Worm (Caenorhabditis elegans) whole organism, late embryonic: ENCODE measurements around the gene cest-2.2.
A peak's percentile ranks its signal among the peaks of the same experiment; 100 is the strongest.

Experiments used
- C08G9.2 ChIP-seq: sonication (generic microtip); optimal IDR thresholded peaks from 2 replicates; lab custom pipeline; 2016; ENCODE audit warnings: mild to moderate bottlenecking, missing genetic modification characterization, moderate library complexity, missing compliant biosample characterization
- C38D4.7 ChIP-seq: fragments of 200-800 bp; sonication (Bioruptor generic); optimal IDR thresholded peaks from 2 replicates; lab custom pipeline; 2018; ENCODE audit warnings: mild to moderate bottlenecking, missing genetic modification characterization, moderate library complexity, missing compliant biosample characterization
- K02D7.2 ChIP-seq: sonication (generic microtip); optimal IDR thresholded peaks from 2 replicates; lab custom pipeline; 2017; ENCODE audit warnings: mild to moderate bottlenecking, missing genetic modification characterization, missing compliant biosample characterization
- K09A11.1 ChIP-seq: sonication (generic microtip); optimal IDR thresholded peaks from 2 replicates; lab custom pipeline; 2017; ENCODE audit warnings: antibody characterized with exemption, mild to moderate bottlenecking, missing genetic modification characterization, missing compliant biosample characterization; ENCODE audit not compliant: insufficient read depth
- Y22D7AL.16 ChIP-seq: sonication (generic microtip); optimal IDR thresholded peaks from 2 replicates; lab custom pipeline; 2016; ENCODE audit warnings: missing genetic modification characterization, missing compliant biosample characterization
- ahr-1 ChIP-seq: sonication (generic microtip); optimal IDR thresholded peaks from 2 replicates; lab custom pipeline; 2016; ENCODE audit warnings: missing genetic modification characterization, missing compliant biosample characterization
- ama-1 ChIP-seq: fragments of 150-350 bp; optimal IDR thresholded peaks from 2 replicates; lab custom pipeline; 2014
- ceh-14 ChIP-seq: sonication (generic microtip); optimal IDR thresholded peaks from 2 replicates; lab custom pipeline; 2016; ENCODE audit warnings: missing genotype, missing genetic modification characterization, missing compliant biosample characterization
- ceh-19 ChIP-seq: fragments of 200-800 bp; sonication (Bioruptor generic); optimal IDR thresholded peaks from 2 replicates; lab custom pipeline; 2018; ENCODE audit warnings: mild to moderate bottlenecking, missing genetic modification characterization, missing compliant biosample characterization
- ceh-2 ChIP-seq: sonication (generic microtip); optimal IDR thresholded peaks from 2 replicates; lab custom pipeline; 2016; ENCODE audit warnings: missing genotype, missing genetic modification characterization, missing compliant biosample characterization
- ceh-22 ChIP-seq: sonication (generic microtip); optimal IDR thresholded peaks from 2 replicates; lab custom pipeline; 2017; ENCODE audit warnings: missing biosample characterization, missing genetic modification characterization
- ceh-30 ChIP-seq: fragments of 150-350 bp; optimal IDR thresholded peaks from 2 replicates; lab custom pipeline; 2014; ENCODE audit warnings: missing biosample characterization, missing genetic modification characterization
- ceh-31 ChIP-seq: sonication (generic microtip); optimal IDR thresholded peaks from 2 replicates; lab custom pipeline; 2016; ENCODE audit warnings: missing genetic modification characterization, missing compliant biosample characterization
- ceh-34 ChIP-seq: sonication (generic microtip); optimal IDR thresholded peaks from 2 replicates; lab custom pipeline; 2016; ENCODE audit warnings: mild to moderate bottlenecking, missing genetic modification characterization, missing compliant biosample characterization
- ceh-48 ChIP-seq: sonication (generic microtip); optimal IDR thresholded peaks from 2 replicates; lab custom pipeline; 2016; ENCODE audit warnings: missing genetic modification characterization, inconsistent platforms, missing compliant biosample characterization
- dve-1 ChIP-seq: sonication (generic microtip); optimal IDR thresholded peaks from 2 replicates; lab custom pipeline; 2017; ENCODE audit warnings: antibody characterized with exemption, mild to moderate bottlenecking, missing genetic modification characterization, missing compliant biosample characterization
- ets-4 ChIP-seq: sonication (generic microtip); optimal IDR thresholded peaks from 2 replicates; lab custom pipeline; 2016; ENCODE audit warnings: missing genetic modification characterization, missing compliant biosample characterization
- eyg-1 ChIP-seq: sonication (generic microtip); optimal IDR thresholded peaks from 2 replicates; lab custom pipeline; 2016; ENCODE audit warnings: missing genotype, missing genetic modification characterization, missing compliant biosample characterization
- fax-1 ChIP-seq: sonication (generic microtip); optimal IDR thresholded peaks from 2 replicates; lab custom pipeline; 2016; ENCODE audit warnings: missing genotype, missing genetic modification characterization, missing compliant biosample characterization
- fkh-10 ChIP-seq: fragments of 150-350 bp; optimal IDR thresholded peaks from 2 replicates; lab custom pipeline; 2014; ENCODE audit warnings: missing biosample characterization, missing genetic modification reagents, missing genetic modification characterization
- fkh-6 ChIP-seq: sonication (generic microtip); optimal IDR thresholded peaks from 2 replicates; lab custom pipeline; 2016; ENCODE audit warnings: missing genetic modification characterization, missing compliant biosample characterization
- gmeb-2 ChIP-seq: sonication (generic microtip); optimal IDR thresholded peaks from 2 replicates; lab custom pipeline; 2016; ENCODE audit warnings: missing genetic modification characterization, inconsistent platforms, missing compliant biosample characterization
- hlh-30 ChIP-seq: sonication (generic microtip); optimal IDR thresholded peaks from 2 replicates; lab custom pipeline; 2017; ENCODE audit warnings: antibody characterized with exemption, missing genetic modification characterization, missing compliant biosample characterization; ENCODE audit not compliant: insufficient read depth
- hlh-6 ChIP-seq: sonication (generic microtip); optimal IDR thresholded peaks from 2 replicates; lab custom pipeline; 2016; ENCODE audit warnings: missing genotype, missing genetic modification characterization, missing compliant biosample characterization
- hlh-8 ChIP-seq: sonication (generic microtip); optimal IDR thresholded peaks from 2 replicates; lab custom pipeline; 2016; ENCODE audit warnings: missing genotype, missing genetic modification characterization, missing compliant biosample characterization
- lim-6 ChIP-seq: sonication (generic microtip); optimal IDR thresholded peaks from 2 replicates; lab custom pipeline; 2016; ENCODE audit warnings: missing genetic modification characterization, missing compliant biosample characterization
- lin-11 ChIP-seq: fragments of 200-800 bp; sonication (Bioruptor generic); optimal IDR thresholded peaks from 2 replicates; lab custom pipeline; 2018; ENCODE audit warnings: mild to moderate bottlenecking, missing genetic modification characterization, missing compliant biosample characterization
- madf-2 ChIP-seq: sonication (generic microtip); optimal IDR thresholded peaks from 2 replicates; lab custom pipeline; 2017; ENCODE audit warnings: missing genetic modification characterization, missing compliant biosample characterization
- nfya-1 ChIP-seq: sonication (generic microtip); optimal IDR thresholded peaks from 2 replicates; lab custom pipeline; 2017; ENCODE audit warnings: missing genetic modification characterization, mild to moderate bottlenecking, missing compliant biosample characterization, antibody characterized with exemption, moderate library complexity
- nhr-232 ChIP-seq: sonication (generic microtip); optimal IDR thresholded peaks from 2 replicates; lab custom pipeline; 2016; ENCODE audit warnings: missing genetic modification characterization, missing compliant biosample characterization
- npax-4 ChIP-seq: sonication (generic microtip); optimal IDR thresholded peaks from 2 replicates; lab custom pipeline; 2016; ENCODE audit warnings: missing genetic modification characterization, missing compliant biosample characterization
- pat-9 ChIP-seq: fragments of 200-800 bp; sonication (Bioruptor generic); optimal IDR thresholded peaks from 2 replicates; lab custom pipeline; 2018; ENCODE audit warnings: mild to moderate bottlenecking, missing genetic modification characterization, moderate library complexity, missing compliant biosample characterization
- pha-4 ChIP-seq: fragments of 150-350 bp; optimal IDR thresholded peaks from 2 replicates; lab custom pipeline; 2018; ENCODE audit warnings: missing biosample characterization, missing genetic modification reagents, missing genetic modification characterization
- pros-1 ChIP-seq: fragments of 150-350 bp; optimal IDR thresholded peaks from 2 replicates; lab custom pipeline; 2014; ENCODE audit warnings: missing biosample characterization, missing genetic modification reagents, missing genetic modification characterization
- ref-2 ChIP-seq: sonication (generic microtip); optimal IDR thresholded peaks from 2 replicates; lab custom pipeline; 2016; ENCODE audit warnings: missing genetic modification characterization, missing compliant biosample characterization
- rnt-1 ChIP-seq: sonication (generic microtip); optimal IDR thresholded peaks from 2 replicates; lab custom pipeline; 2016; ENCODE audit warnings: missing genetic modification characterization, missing compliant biosample characterization
- ttx-3 ChIP-seq: sonication (generic microtip); optimal IDR thresholded peaks from 2 replicates; lab custom pipeline; 2016; ENCODE audit warnings: missing genetic modification reagents, missing genetic modification characterization, missing compliant biosample characterization
- unc-3 ChIP-seq, 2 experiments: fragments of 200-800 bp in 1 of 2; sonication (Bioruptor generic) in 1 of 2; sonication (generic microtip) in 1 of 2; conservative IDR thresholded peaks in 1 of 2; optimal IDR thresholded peaks in 1 of 2; 2 replicates each; pipeline versions ENCODE4 v1.3.6 to Lab custom; 2016 to 2022; ENCODE audit warnings: missing compliant biosample characterization in 2 of 2, missing genetic modification characterization in 2 of 2, missing genetic modification reagents in 1 of 2
- unc-42 ChIP-seq: sonication (generic microtip); optimal IDR thresholded peaks from 2 replicates; lab custom pipeline; 2016; ENCODE audit warnings: missing genotype, missing genetic modification characterization, missing compliant biosample characterization
- unc-55 ChIP-seq: sonication (generic microtip); optimal IDR thresholded peaks from 2 replicates; lab custom pipeline; 2017; ENCODE audit warnings: missing biosample characterization, missing genetic modification reagents, missing genetic modification characterization
- unc-86 ChIP-seq: sonication (generic microtip); optimal IDR thresholded peaks from 2 replicates; lab custom pipeline; 2016; ENCODE audit warnings: missing genetic modification characterization, missing compliant biosample characterization
- zip-5 ChIP-seq: sonication (generic microtip); optimal IDR thresholded peaks from 2 replicates; lab custom pipeline; 2016; ENCODE audit warnings: missing genetic modification characterization, missing compliant biosample characterization
- ztf-16 ChIP-seq: sonication (generic microtip); optimal IDR thresholded peaks from 2 replicates; lab custom pipeline; 2017; ENCODE audit warnings: missing genetic modification characterization, missing compliant biosample characterization

cest-2.2 gene

DNA sequence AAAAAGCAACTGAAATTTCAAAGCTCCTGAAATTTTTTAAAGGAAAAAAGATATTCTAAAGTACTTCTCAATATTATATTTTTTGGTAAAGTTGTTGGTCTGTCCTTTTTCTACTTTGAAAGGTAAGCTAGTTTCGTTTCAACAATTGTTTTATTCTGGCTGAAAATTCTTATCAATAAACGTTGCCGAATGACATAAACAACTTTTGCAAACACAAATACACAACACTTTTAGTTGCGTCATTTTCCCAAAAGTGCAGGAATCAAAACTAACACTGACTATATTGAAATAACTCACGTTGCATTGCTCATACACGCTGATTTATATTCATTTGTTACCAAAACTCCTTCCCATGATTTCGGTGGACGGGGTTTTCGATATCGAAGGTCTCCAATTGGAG, 9.4 kb downstream of the cest-2.2 start:
- TF ChIP-seq dve-1 (tag; lab: Kevin White, UChicago) (no peak), Y22D7AL.16 (no peak)

DNA sequence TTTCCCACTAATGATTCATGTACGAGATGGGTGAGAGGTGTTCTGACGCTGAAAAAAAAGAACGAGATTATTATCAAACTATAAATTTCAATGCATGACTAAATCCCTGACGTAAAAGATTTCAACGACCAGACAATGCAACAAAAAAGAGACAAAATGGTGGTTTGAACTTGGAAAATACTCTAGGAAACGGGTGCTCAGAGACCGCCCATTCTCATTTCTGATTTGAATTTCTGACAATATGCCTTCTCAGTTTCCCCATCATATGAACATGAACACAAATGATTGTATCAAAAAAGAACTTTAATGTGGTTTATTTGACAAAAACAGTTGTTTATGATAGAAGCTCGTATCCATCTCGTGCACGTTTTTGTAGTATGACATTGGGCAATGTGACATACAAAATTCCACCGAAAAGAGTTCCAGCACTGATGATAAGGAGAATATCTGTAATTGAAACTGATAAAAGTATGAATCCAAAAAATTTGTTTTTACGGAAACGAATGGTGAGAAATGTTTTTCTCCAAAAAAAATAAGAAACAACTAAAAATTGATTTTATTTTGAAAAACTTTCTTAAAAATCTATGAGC, 12.1 kb downstream of the cest-2.2 start, which contains the start of gene srd-26:
TSS of gene srd-26 (minus strand) at position 51 of the 590 bp plus-strand sequence.
- TF ChIP-seq ets-4 = no peak
- TF ChIP-seq K02D7.2 (tag; lab: Kevin White, UChicago) = no peak
- TF ChIP-seq lin-11 = no peak
- TF ChIP-seq hlh-6 = no peak
- no peak for TF ChIP-seq ceh-30
- no peak for TF ChIP-seq hlh-30 (tag; lab: Kevin White, UChicago)
- TF ChIP-seq madf-2 = no peak
- TF ChIP-seq ahr-1 (tag; lab: Kevin White, UChicago) = no peak
- TF ChIP-seq lim-6 (tag; lab: Kevin White, UChicago) = no peak
- TF ChIP-seq fax-1 (tag; lab: Kevin White, UChicago) = no peak
- TF ChIP-seq zip-5 (tag; lab: Kevin White, UChicago) = no peak
- TF ChIP-seq C08G9.2 (tag; lab: Kevin White, UChicago) = no peak
- no peak for TF ChIP-seq ama-1 (lab: Kevin White, UChicago)
- no peak for TF ChIP-seq ttx-3 (tag; lab: Kevin White, UChicago)
- no peak for TF ChIP-seq pat-9 (tag; lab: Kevin White, UChicago)
- TF ChIP-seq nfya-1 (tag; lab: Kevin White, UChicago) = no peak
- no peak for TF ChIP-seq rnt-1 (tag; lab: Kevin White, UChicago)
- no peak for TF ChIP-seq K09A11.1 (tag; lab: Kevin White, UChicago)
- TF ChIP-seq, all 69 proteins: peak for 0

DNA sequence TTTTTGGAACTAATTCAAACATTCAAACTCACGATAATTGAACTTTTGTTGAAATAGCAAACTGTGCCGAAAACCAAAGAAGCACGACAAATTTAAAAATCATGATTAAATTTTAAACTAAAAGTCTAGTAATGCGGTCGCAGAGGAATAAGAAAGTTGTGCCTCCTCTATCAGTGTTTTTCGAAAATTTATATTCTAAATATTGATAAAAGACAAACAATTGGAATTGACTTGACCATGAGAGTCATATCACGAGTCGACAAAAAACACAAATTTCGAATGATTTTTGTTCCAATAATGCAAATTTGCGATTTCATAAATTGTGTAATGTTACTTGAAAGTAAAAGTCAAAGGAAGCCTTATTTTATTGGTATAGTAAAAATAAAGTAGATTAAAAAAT, 14.5 kb downstream of the cest-2.2 start, which contains the start of gene cest-1.2:
TSS of gene cest-1.2 (minus strand) at position 165 of the 400 bp plus-strand sequence.
- TF ChIP-seq gmeb-2 (no peak), dve-1 (tag; lab: Kevin White, UChicago) (no peak), unc-42 (no peak), fkh-10 (GFP tag; lab: Kevin White, UChicago) (no peak), pha-4 (tag; lab: Kevin White, UChicago) (no peak)

DNA sequence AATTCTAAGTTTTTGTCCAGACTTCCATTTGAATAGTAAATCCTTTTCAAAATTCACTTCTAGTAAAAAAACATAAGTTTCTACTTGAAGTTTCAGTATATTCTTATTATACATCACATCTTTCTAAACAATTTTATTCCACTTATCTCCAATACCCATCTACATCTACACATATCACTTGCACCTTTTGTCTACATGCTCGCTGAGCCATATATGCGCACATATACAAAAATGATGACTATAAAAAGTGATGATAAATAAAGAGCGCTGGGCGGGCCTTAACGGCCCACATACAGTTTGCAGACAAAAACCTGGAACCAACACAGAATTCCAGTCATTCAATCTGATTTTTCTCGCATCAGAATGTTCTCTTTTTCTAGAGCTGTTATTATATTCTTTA, 18.7 kb downstream of the cest-2.2 start, which contains the start of gene AH10.2:
TSS of gene AH10.2 (plus strand) at position 301 of the 400 bp plus-strand sequence.
- TF ChIP-seq ama-1 (lab: Kevin White, UChicago) = no peak
- TF ChIP-seq ceh-14 (tag; lab: Kevin White, UChicago) = no peak
- TF ChIP-seq fax-1 (tag; lab: Kevin White, UChicago) = no peak
- TF ChIP-seq unc-55 (GFP tag; lab: Kevin White, UChicago) = no peak
- TF ChIP-seq hlh-6 = no peak
- no peak for TF ChIP-seq zip-5 (tag; lab: Kevin White, UChicago)
- TF ChIP-seq fkh-6 (tag; lab: Kevin White, UChicago) = no peak
- TF ChIP-seq ets-4 = no peak

DNA sequence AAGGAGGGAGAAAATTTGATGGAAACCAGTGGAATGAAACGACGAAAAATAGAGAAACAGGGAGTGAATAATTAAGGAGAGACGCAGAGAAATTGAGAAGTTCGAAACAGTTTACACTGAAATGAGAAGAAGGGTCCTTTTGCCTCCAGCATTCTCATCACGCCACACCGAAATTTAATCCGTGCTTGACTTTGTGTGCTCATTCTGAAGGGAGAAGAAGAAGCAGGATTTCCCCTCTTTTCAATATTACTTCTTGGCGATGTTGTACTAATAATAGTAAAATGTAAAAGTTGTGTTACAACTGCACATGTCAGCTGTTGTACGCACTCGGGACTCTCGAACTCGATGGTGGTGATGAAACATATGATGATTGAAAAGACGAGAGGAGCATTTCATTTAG, 21.5 kb downstream of the cest-2.2 start:
- no peak for TF ChIP-seq K02D7.2 (tag; lab: Kevin White, UChicago)
- no peak for TF ChIP-seq fax-1 (tag; lab: Kevin White, UChicago)
- TF ChIP-seq ztf-16 (tag; lab: Kevin White, UChicago) = no peak
- no peak for TF ChIP-seq lim-6 (tag; lab: Kevin White, UChicago)
- TF ChIP-seq gmeb-2 = no peak
- no peak for TF ChIP-seq unc-3 (GFP tag; conservative IDR thresholded peaks at IDR 0.05; lab: Robert Waterston, UW)
- no peak for TF ChIP-seq unc-3 (tag; optimal IDR thresholded peaks at IDR 0.05; lab: Kevin White, UChicago)
- TF ChIP-seq ceh-48 (tag; lab: Kevin White, UChicago) = no peak
- TF ChIP-seq hlh-8 (tag; lab: Kevin White, UChicago) = no peak
- no peak for TF ChIP-seq dve-1 (tag; lab: Kevin White, UChicago)
- TF ChIP-seq unc-55 (GFP tag; lab: Kevin White, UChicago) = peak; percentile 76
- no peak for TF ChIP-seq ceh-31 (tag; lab: Kevin White, UChicago)
- no peak for TF ChIP-seq ceh-22 (tag; lab: Kevin White, UChicago)
- TF ChIP-seq C38D4.7 (GFP tag; lab: Kevin White, UChicago) = no peak
- no peak for TF ChIP-seq ceh-19 (GFP tag; lab: Kevin White, UChicago)
- no peak for TF ChIP-seq ceh-2 (tag; lab: Kevin White, UChicago)
- TF ChIP-seq ceh-34 (tag; lab: Kevin White, UChicago) = peak; percentile 83
- TF ChIP-seq nhr-232 = no peak
- TF ChIP-seq ref-2 (tag; lab: Kevin White, UChicago) = no peak
- no peak for TF ChIP-seq eyg-1 (tag; lab: Kevin White, UChicago)
- TF ChIP-seq pros-1 = no peak
- no peak for TF ChIP-seq ets-4
- TF ChIP-seq ceh-14 (tag; lab: Kevin White, UChicago) = no peak
- TF ChIP-seq rnt-1 (tag; lab: Kevin White, UChicago) = peak; percentile 49
- no peak for TF ChIP-seq unc-86 (tag; lab: Kevin White, UChicago)
- peak; percentile 72 for TF ChIP-seq pat-9 (tag; lab: Kevin White, UChicago)
- TF ChIP-seq npax-4 (tag; lab: Kevin White, UChicago) = no peak
